Fruit fly (Drosophila melanogaster): ENCODE data around the gene CG5068.

DNA sequence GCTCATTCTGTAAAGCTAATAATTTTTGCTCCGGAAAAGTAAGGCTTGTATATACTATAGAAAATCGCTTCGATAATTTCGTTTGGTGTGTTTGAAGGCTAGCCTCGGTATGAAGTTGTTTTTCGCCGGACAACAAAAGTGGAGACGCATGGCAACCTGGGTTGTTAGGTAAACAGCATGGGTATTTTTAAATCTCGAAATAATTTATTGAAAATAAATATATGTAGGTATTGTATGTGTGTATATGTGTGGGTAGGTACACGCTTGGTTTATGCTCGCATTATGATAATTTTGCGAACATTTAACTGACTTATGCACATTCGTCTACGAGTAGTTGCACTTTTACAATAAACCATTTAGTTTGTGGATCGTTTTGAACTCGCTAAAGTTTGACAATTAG lies 3.6 kb downstream of the CG5068 start, which contains the start of gene CG5280:
- TF ChIP-seq toe (GFP tag; optimal IDR thresholded peaks at IDR 0.05) (no peak), kay (GFP tag; ENCODE audit: borderline replicate concordance) (peak; percentile 76), CG7045 (GFP tag; optimal IDR thresholded peaks at IDR 0.05) (no peak), CG5204 (GFP tag; optimal IDR thresholded peaks at IDR 0.05) (no peak), CG11617 (GFP tag; optimal IDR thresholded peaks at IDR 0.05) (no peak), CG14711 (tag; optimal IDR thresholded peaks at IDR 0.05) (no peak), CG7101 (tag; optimal IDR thresholded peaks at IDR 0.05) (no peak), pad (GFP tag; optimal IDR thresholded peaks at IDR 0.05) (no peak)

Data from whole organism, adult.